Worm (Caenorhabditis elegans): Measurements from ENCODE around the gene lntl-1.

Gene lntl-1

DNA sequence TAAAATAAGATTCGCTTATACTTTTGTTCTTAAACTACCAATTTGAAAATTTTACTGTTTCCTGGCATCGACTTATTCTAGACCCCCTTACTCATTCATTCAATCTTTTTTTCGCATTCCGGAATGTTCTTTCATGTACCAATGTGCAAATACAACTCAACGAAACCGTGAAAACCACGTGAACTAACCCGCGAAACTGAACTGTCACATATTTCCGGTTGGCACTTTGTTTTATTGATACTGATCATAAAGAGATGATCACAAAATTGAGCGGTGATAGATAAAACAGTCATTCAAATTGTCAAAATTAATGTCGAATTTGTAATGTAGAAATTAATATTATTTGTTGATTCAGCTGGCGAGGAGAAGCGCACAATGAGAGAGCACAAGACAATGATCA is 51.0 kb downstream of the lntl-1 start:
- TF ChIP-seq F22D6.2 (tag; optimal IDR thresholded peaks at IDR 0.05) (peak; percentile 10), snpc-4 (GFP tag; optimal IDR thresholded peaks at IDR 0.05) (no peak), snpc-4 (tag; optimal IDR thresholded peaks at IDR 0.05) (peak in 1 of 4 experiments; percentile 8), unc-62 (GFP tag; optimal IDR thresholded peaks at IDR 0.05) (peak; percentile 81), aptf-2 (GFP tag; conservative IDR thresholded peaks at IDR 0.05) (no peak), lin-35 (GFP tag; optimal IDR thresholded peaks at IDR 0.05) (no peak), hsf-1 (GFP tag; IDR thresholded peaks at IDR 0.05) (0 out of 2 replicates have a peak, but pooled peaks have one; percentile 22), cebp-1 (GFP tag; IDR thresholded peaks at IDR 0.05) (no peak), cebp-1 (tag; optimal IDR thresholded peaks at IDR 0.05) (peak; percentile 7), nhr-80 (tag; optimal IDR thresholded peaks at IDR 0.05) (peak; percentile 66), K11D2.4 (GFP tag; IDR thresholded peaks at IDR 0.05) (no peak), nhr-90 (tag; optimal IDR thresholded peaks at IDR 0.05) (no peak), lir-1 (GFP tag; conservative IDR thresholded peaks at IDR 0.05) (no peak), mxl-1 (tag; optimal IDR thresholded peaks at IDR 0.05) (no peak), lin-54 (GFP tag; optimal IDR thresholded peaks at IDR 0.05) (peak; percentile 0), attf-3 (GFP tag; conservative IDR thresholded peaks at IDR 0.05) (no peak)

DNA sequence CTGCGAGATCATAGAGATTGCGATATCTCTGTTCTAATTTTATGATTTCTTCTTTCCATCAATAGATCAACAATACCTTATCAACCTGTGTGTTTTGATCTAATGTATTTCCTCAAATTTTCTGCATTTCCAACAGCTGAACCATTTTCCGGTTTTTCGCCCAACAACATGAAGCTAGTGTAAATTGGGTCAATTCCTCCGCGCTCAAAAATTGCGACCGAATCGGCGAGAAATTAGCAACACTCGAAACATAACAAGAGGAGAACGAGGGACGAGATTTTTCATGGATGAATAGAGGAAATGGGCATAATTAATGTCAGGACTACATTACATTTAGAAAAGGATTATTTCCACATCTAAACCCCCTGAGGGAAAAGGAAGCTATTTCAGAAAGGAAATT is 52.1 kb downstream of the lntl-1 start:
- TF ChIP-seq nfyb-1 (GFP tag; IDR thresholded peaks at IDR 0.05), result 0 out of 2 replicates have a peak, but pooled peaks have one; percentile 10
- TF ChIP-seq snpc-1.3 (tag; optimal IDR thresholded peaks at IDR 0.05; ENCODE audit: insufficient read depth), result no peak

DNA sequence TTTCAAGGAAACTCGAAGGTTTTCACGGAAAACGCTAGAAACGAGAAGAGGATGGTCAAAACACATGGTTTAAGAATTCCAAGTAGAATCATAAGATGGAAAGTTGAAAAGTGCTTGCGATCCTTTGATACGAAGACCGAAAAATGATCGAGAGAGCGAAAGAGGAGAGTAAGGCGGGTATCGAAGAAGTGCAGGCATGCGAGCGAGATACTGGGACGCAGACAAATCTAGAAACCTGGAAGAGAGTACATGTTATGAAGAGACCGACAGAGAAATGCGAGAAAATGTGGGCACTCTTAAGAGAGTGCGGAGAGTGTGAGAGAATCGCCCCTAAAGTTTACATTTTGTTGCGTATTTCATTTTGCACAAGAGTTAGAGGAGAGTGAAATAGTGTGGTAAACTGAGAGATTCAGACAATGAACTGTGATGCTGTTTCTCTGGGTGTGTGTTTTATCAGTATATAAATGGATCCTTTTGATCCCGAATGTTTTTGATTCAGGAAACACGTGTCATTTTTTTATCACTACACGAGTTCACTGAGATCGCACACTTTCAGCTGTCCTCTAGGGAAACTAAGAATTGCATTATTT is 52.8 kb downstream of the lntl-1 start:
- TF ChIP-seq ztf-3 (GFP tag; optimal IDR thresholded peaks at IDR 0.05) (no peak), chd-7 (tag; optimal IDR thresholded peaks at IDR 0.05) (peak; percentile 61), ztf-6 (GFP tag; IDR thresholded peaks at IDR 0.05) (no peak), ZK185.1 (tag; optimal IDR thresholded peaks at IDR 0.05; ENCODE audit: poor library complexity, severe bottlenecking) (peak; percentile 56), dox-1 (GFP tag; IDR thresholded peaks at IDR 0.05) (peak; percentile 67; the same call in 1 of the 2 replicates), rcor-1 (GFP tag; IDR thresholded peaks at IDR 0.05) (peak; percentile 22; the same call in 1 of the 2 replicates), cebp-1 (GFP tag; IDR thresholded peaks at IDR 0.05) (no peak), cebp-1 (tag; optimal IDR thresholded peaks at IDR 0.05) (peak; percentile 65), hmg-20 (GFP tag; IDR thresholded peaks at IDR 0.05) (no peak), madf-8 (GFP tag; conservative IDR thresholded peaks at IDR 0.05) (no peak), Y95B8A.8 (GFP tag; IDR thresholded peaks at IDR 0.05) (no peak), ekl-4 (GFP tag; IDR thresholded peaks at IDR 0.05) (no peak), ztf-22 (GFP tag; optimal IDR thresholded peaks at IDR 0.05) (no peak), attf-6 (GFP tag; IDR thresholded peaks at IDR 0.05) (no peak), mes-4 (tag; optimal IDR thresholded peaks at IDR 0.05) (no peak), T07F8.4 (tag; optimal IDR thresholded peaks at IDR 0.05) (no peak), let-607 (tag; optimal IDR thresholded peaks at IDR 0.05) (peak in 1 of 2 experiments; percentile 27), attf-5 (GFP tag; optimal IDR thresholded peaks at IDR 0.05) (peak; percentile 18), tlf-1 (GFP tag; optimal IDR thresholded peaks at IDR 0.05) (no peak), hlh-26 (GFP tag; conservative IDR thresholded peaks at IDR 0.05) (no peak), egl-18 (GFP tag; IDR thresholded peaks at IDR 0.05) (no peak), atf-7 (tag; optimal IDR thresholded peaks at IDR 0.05) (peak; percentile 43), madf-10 (tag; optimal IDR thresholded peaks at IDR 0.05) (no peak), lsy-27 (tag; optimal IDR thresholded peaks at IDR 0.05; ENCODE audit: borderline replicate concordance, insufficient read depth) (no peak), unc-130 (GFP tag; optimal IDR thresholded peaks at IDR 0.05) (no peak), hrde-1 (tag; optimal IDR thresholded peaks at IDR 0.05; ENCODE audit: borderline replicate concordance) (no peak), ceh-79 (tag; optimal IDR thresholded peaks at IDR 0.05) (no peak), nhr-90 (tag; optimal IDR thresholded peaks at IDR 0.05) (no peak), K12H6.12 (tag; optimal IDR thresholded peaks at IDR 0.05) (peak; percentile 39), pha-4 (tag; optimal IDR thresholded peaks at IDR 0.05) (no peak)
